Worm (Caenorhabditis elegans): ENCODE results near the gene srd-51.

The srd-51 gene

ce11 chrX:13511796-13512195, 27.1 kb upstream of the srd-51 start (continued):
- no peak for TF ChIP-seq skn-1 (tag; optimal IDR thresholded peaks at IDR 0.05)
- TF ChIP-seq jun-1 (tag; optimal IDR thresholded peaks at IDR 0.05), result peak; percentile 19
- TF ChIP-seq ctbp-1 (GFP tag; IDR thresholded peaks at IDR 0.05), result peak; percentile 79
- TF ChIP-seq php-3 (GFP tag; IDR thresholded peaks at IDR 0.05), result no peak
- peak; percentile 53 for TF ChIP-seq T20F7.1 (GFP tag; optimal IDR thresholded peaks at IDR 0.05)
- TF ChIP-seq nhr-102 (tag; optimal IDR thresholded peaks at IDR 0.05), result peak; percentile 68
- no peak for TF ChIP-seq ceh-82 (tag; optimal IDR thresholded peaks at IDR 0.05)
- TF ChIP-seq pqm-1 (tag; optimal IDR thresholded peaks at IDR 0.05), result no peak

- TF ChIP-seq unc-62 (GFP tag; optimal IDR thresholded peaks at IDR 0.05 in 1 of 2) (peak in 1 of 2 experiments; percentile 40), unc-62 (tag; optimal IDR thresholded peaks at IDR 0.05) (no peak), ceh-62 (tag; optimal IDR thresholded peaks at IDR 0.05) (no peak), cey-2 (tag; optimal IDR thresholded peaks at IDR 0.05; ENCODE audit: borderline replicate concordance, insufficient read depth) (no peak)
These were observed 26.3 kb upstream of the srd-51 start, which contains the start of gene col-185 for ce11 chrX:13510997-13511396. Gene col-185, minus strand, starts transcription at chrX:13511097.

- no peak for TF ChIP-seq attf-4 (tag; optimal IDR thresholded peaks at IDR 0.05)
- TF ChIP-seq set-16 (GFP tag; IDR thresholded peaks at IDR 0.05), result peak; percentile 98
- no peak for TF ChIP-seq lin-15B (tag; optimal IDR thresholded peaks at IDR 0.05)
- no peak for TF ChIP-seq lir-3 (tag; optimal IDR thresholded peaks at IDR 0.05)
- peak; percentile 65; the same call in 1 of the 2 replicates for TF ChIP-seq egl-43 (GFP tag; IDR thresholded peaks at IDR 0.05)
These were observed 25.6 kb upstream of the srd-51 start for ce11 chrX:13510234-13510837.

- no peak for TF ChIP-seq fkh-10 (GFP tag; optimal IDR thresholded peaks at IDR 0.05)
- TF ChIP-seq D1046.2 (GFP tag; IDR thresholded peaks at IDR 0.05), result no peak
- no peak for TF ChIP-seq spr-1 (tag; optimal IDR thresholded peaks at IDR 0.05)
- no peak for TF ChIP-seq unc-62 (GFP tag; optimal IDR thresholded peaks at IDR 0.05 in 1 of 2)
- no peak for TF ChIP-seq unc-62 (tag; optimal IDR thresholded peaks at IDR 0.05)
- TF ChIP-seq F44E2.7 (GFP tag; IDR thresholded peaks at IDR 0.05), result no peak
- no peak for TF ChIP-seq hif-1 (tag; optimal IDR thresholded peaks at IDR 0.05)
- no peak for TF ChIP-seq hmg-1.1 (GFP tag; IDR thresholded peaks at IDR 0.05)
- TF ChIP-seq lin-29 (GFP tag; IDR thresholded peaks at IDR 0.05), result no peak
- TF ChIP-seq rbr-2 (tag; optimal IDR thresholded peaks at IDR 0.05), result no peak
- no peak for TF ChIP-seq lin-13 (GFP tag; optimal IDR thresholded peaks at IDR 0.05)
- no peak for TF ChIP-seq attf-4 (tag; optimal IDR thresholded peaks at IDR 0.05)
- no peak for TF ChIP-seq nhr-237 (tag; optimal IDR thresholded peaks at IDR 0.05)
- no peak for TF ChIP-seq ceh-32 (tag; optimal IDR thresholded peaks at IDR 0.05; ENCODE audit: poor library complexity)
- TF ChIP-seq egl-43 (GFP tag; IDR thresholded peaks at IDR 0.05), result no peak
- TF ChIP-seq ZK337.2 (GFP tag; IDR thresholded peaks at IDR 0.05), result no peak
These were observed 22.5 kb upstream of the srd-51 start, which contains the start of gene H06A10.1 for ce11 chrX:13507233-13507632. Gene H06A10.1, plus strand, starts transcription at chrX:13507533.

ce11 chrX:13506493-13506892, 21.8 kb upstream of the srd-51 start:
- TF ChIP-seq php-3 (GFP tag; IDR thresholded peaks at IDR 0.05) (no peak), dmd-9 (GFP tag; IDR thresholded peaks at IDR 0.05) (no peak), arid-1 (GFP tag; conservative IDR thresholded peaks at IDR 0.05) (no peak), Y105C5A.15 (GFP tag; IDR thresholded peaks at IDR 0.05) (no peak)

- no peak for TF ChIP-seq nhr-48 (tag; optimal IDR thresholded peaks at IDR 0.05)
- peak; percentile 74 for TF ChIP-seq aha-1 (tag)
These were observed 21.3 kb upstream of the srd-51 start for ce11 chrX:13506043-13506442.

Measured in whole organism, L4 larva.